Fruit fly (Drosophila melanogaster): Measurements from ENCODE around the gene Glut1.

DNA sequence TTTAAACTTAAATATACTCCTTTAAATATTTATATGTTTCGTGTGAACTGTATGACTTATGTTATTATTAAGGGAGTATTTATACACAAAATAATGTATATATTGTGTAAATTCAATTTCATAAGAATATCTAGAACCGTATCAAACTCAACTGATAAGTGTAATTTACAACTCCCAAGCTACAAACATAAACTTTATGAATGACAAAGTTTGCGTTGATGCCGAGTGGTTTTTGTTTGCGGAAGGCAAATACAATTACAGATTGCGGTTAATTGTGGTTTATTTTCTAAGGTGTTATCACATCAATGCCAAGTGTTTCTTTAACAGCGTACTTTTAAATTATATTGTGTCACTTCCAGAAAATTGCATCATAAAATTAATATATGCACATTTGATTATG is 46.7 kb downstream of the Glut1 start:
- TF ChIP-seq CTCF (optimal IDR thresholded peaks at IDR 0.05) (no peak), CG8478 (optimal IDR thresholded peaks at IDR 0.05) (no peak)

All from S2 (cell line).